Worm (Caenorhabditis elegans): ENCODE results near the gene arrd-18.
A peak's percentile ranks its signal among the peaks of the same experiment; 100 is the strongest.

arrd-18 gene

DNA sequence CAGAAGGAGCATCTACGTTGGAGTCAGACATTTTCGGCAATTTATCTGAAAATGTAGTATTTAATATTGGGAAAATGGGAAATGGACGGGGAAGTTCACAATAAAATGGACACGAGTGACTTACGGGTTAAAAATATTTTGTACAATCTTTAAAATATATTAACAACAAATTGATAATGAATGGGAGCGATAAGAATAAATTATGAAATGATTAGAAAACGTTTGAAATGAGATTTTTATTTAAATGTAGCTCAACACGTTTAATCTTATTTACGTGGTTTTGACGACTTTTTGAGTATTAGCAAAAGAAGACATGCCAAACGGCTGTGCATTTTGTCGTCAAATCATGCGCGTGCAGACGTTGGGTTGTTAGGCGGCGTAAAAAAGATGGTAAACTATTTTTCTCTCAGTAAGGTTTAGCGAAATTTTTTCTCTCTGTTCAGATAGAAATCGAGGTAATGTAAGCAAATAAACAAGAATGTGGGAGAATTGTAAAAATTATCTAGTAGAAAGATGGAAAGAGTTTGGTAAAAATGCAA, 33.7 kb downstream of the arrd-18 start, which contains the start of gene fbxa-64 (continued):
- TF ChIP-seq grh-1 (GFP tag; IDR thresholded peaks at IDR 0.05) = no peak
- peak; percentile 10 for TF ChIP-seq nhr-20 (tag; optimal IDR thresholded peaks at IDR 0.05)
- no peak for TF ChIP-seq sup-37 (GFP tag; optimal IDR thresholded peaks at IDR 0.05)
- no peak for TF ChIP-seq C34B4.2 (tag; optimal IDR thresholded peaks at IDR 0.05)
- TF ChIP-seq C04F5.9 (tag; optimal IDR thresholded peaks at IDR 0.05) = no peak
- no peak for TF ChIP-seq lin-13 (GFP tag; optimal IDR thresholded peaks at IDR 0.05)
- no peak for TF ChIP-seq dsc-1 (tag; optimal IDR thresholded peaks at IDR 0.05)
- no peak for TF ChIP-seq ceh-63 (GFP tag; optimal IDR thresholded peaks at IDR 0.05)
- no peak for TF ChIP-seq lir-3 (tag; optimal IDR thresholded peaks at IDR 0.05; ENCODE audit: poor library complexity)
- no peak for TF ChIP-seq aly-2 (tag; optimal IDR thresholded peaks at IDR 0.05)
- no peak for TF ChIP-seq nhr-11 (tag; optimal IDR thresholded peaks at IDR 0.05)
- TF ChIP-seq ztf-11 (tag; optimal IDR thresholded peaks at IDR 0.05) = no peak
- no peak for TF ChIP-seq egl-27 (tag; optimal IDR thresholded peaks at IDR 0.05)
- no peak for TF ChIP-seq lin-14 (GFP tag; optimal IDR thresholded peaks at IDR 0.05)
- no peak for TF ChIP-seq pax-3 (tag; optimal IDR thresholded peaks at IDR 0.05)
- TF ChIP-seq hlh-4 (tag; optimal IDR thresholded peaks at IDR 0.05) = no peak
- TF ChIP-seq snpc-4 (tag; optimal IDR thresholded peaks at IDR 0.05) = no peak
- TF ChIP-seq unc-62 (GFP tag; optimal IDR thresholded peaks at IDR 0.05) = no peak
- no peak for TF ChIP-seq lin-15B (tag; optimal IDR thresholded peaks at IDR 0.05)
- no peak for TF ChIP-seq fkh-10 (GFP tag; optimal IDR thresholded peaks at IDR 0.05)
- TF ChIP-seq ceh-90 (tag; optimal IDR thresholded peaks at IDR 0.05) = no peak
- TF ChIP-seq C16A3.4 (tag; optimal IDR thresholded peaks at IDR 0.05) = no peak
- TF ChIP-seq nhr-71 (tag; optimal IDR thresholded peaks at IDR 0.05) = peak; percentile 21
- TF ChIP-seq elt-3 (tag; optimal IDR thresholded peaks at IDR 0.05) = no peak
- no peak for TF ChIP-seq isw-1 (GFP tag; IDR thresholded peaks at IDR 0.05)
- no peak for TF ChIP-seq skn-1 (tag; optimal IDR thresholded peaks at IDR 0.05)
- TF ChIP-seq egl-13 (tag; optimal IDR thresholded peaks at IDR 0.05) = no peak
- no peak for TF ChIP-seq efl-3 (GFP tag; optimal IDR thresholded peaks at IDR 0.05)
- TF ChIP-seq swsn-7 (tag; optimal IDR thresholded peaks at IDR 0.05) = peak; percentile 7
- TF ChIP-seq nhr-85 (tag) = no peak
- TF ChIP-seq mab-9 (GFP tag; IDR thresholded peaks at IDR 0.05) = no peak
- no peak for TF ChIP-seq hpl-2 (GFP tag; optimal IDR thresholded peaks at IDR 0.05)
- TF ChIP-seq sox-4 (tag; optimal IDR thresholded peaks at IDR 0.05) = no peak
- TF ChIP-seq ztf-4 (tag; optimal IDR thresholded peaks at IDR 0.05) = no peak
- no peak for TF ChIP-seq unc-130 (tag; optimal IDR thresholded peaks at IDR 0.05)

DNA sequence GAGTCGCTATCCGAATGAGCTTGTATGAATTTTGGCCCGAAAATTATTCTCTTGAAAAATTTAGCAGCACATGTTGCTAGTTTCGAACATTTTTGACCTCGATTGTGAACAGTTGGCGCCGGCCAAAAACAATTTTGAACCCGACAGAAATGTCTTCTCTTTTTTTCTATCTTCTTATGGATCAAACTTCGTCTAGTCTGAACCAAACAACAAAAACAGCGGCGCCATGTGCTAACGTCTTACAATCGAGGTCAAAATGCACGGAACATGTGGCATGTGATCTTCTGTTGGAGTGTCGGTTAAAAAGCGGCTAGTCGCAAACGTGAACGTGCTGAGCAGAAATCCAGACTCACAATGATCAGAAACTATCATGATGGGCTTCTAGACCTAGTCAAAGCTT, 35.7 kb downstream of the arrd-18 start:
- TF ChIP-seq jun-1 (tag; optimal IDR thresholded peaks at IDR 0.05) (no peak), tbx-2 (tag; optimal IDR thresholded peaks at IDR 0.05) (no peak), alr-1 (tag; optimal IDR thresholded peaks at IDR 0.05; ENCODE audit: borderline replicate concordance) (no peak), nhr-19 (GFP tag; conservative IDR thresholded peaks at IDR 0.05) (peak; percentile 33; the same call in 1 of the 2 replicates), lin-15B (tag; optimal IDR thresholded peaks at IDR 0.05) (no peak), nhr-71 (tag; optimal IDR thresholded peaks at IDR 0.05) (peak; percentile 71), ceh-82 (tag; optimal IDR thresholded peaks at IDR 0.05) (no peak), hlh-17 (GFP tag; optimal IDR thresholded peaks at IDR 0.05; ENCODE audit: borderline replicate concordance) (no peak), lin-14 (GFP tag; optimal IDR thresholded peaks at IDR 0.05) (peak; percentile 75), nhr-20 (tag; optimal IDR thresholded peaks at IDR 0.05) (peak; percentile 29), fkh-8 (tag; optimal IDR thresholded peaks at IDR 0.05) (no peak), mdl-1 (tag; optimal IDR thresholded peaks at IDR 0.05) (no peak), hpl-2 (GFP tag; optimal IDR thresholded peaks at IDR 0.05) (no peak), vab-15 (tag; optimal IDR thresholded peaks at IDR 0.05) (no peak), snpc-4 (tag; optimal IDR thresholded peaks at IDR 0.05) (no peak), nhr-90 (tag; optimal IDR thresholded peaks at IDR 0.05; ENCODE audit: poor library complexity) (no peak), mep-1 (tag; optimal IDR thresholded peaks at IDR 0.05) (no peak), rnt-1 (tag; optimal IDR thresholded peaks at IDR 0.05) (peak; percentile 49)

Data from whole organism, L1 larva.